Fruit fly (Drosophila melanogaster): ENCODE data around the gene CG12011.

- TF ChIP-seq chif (GFP tag; optimal IDR thresholded peaks at IDR 0.05) (no peak), dan (GFP tag; IDR thresholded peaks at IDR 0.05) (no peak), CG6854 (GFP tag; optimal IDR thresholded peaks at IDR 0.05) (no peak), Ets65A (GFP tag) (no peak), CG6813 (GFP tag; optimal IDR thresholded peaks at IDR 0.05) (no peak), CG17912 (GFP tag; optimal IDR thresholded peaks at IDR 0.05) (no peak)
Observed at dm6 chr3L:1726747-1727146, 32.3 kb downstream of the CG12011 start.
